Fruit fly (Drosophila melanogaster): ENCODE measurements around the gene mRpS14.

mRpS14 gene

dm6 chrX:19520888-19521287 is 40.9 kb upstream of the mRpS14 start:
- TF ChIP-seq CrebA (GFP tag; optimal IDR thresholded peaks at IDR 0.05; ENCODE audit: borderline replicate concordance), result no peak
- TF ChIP-seq Abd-B (GFP tag; optimal IDR thresholded peaks at IDR 0.05), result no peak
- TF ChIP-seq CG9705 (GFP tag; optimal IDR thresholded peaks at IDR 0.05), result no peak
- TF ChIP-seq Hnf4 (GFP tag; optimal IDR thresholded peaks at IDR 0.05), result no peak
- TF ChIP-seq OdsH (GFP tag; optimal IDR thresholded peaks at IDR 0.05), result no peak
- no peak for TF ChIP-seq woc (GFP tag; optimal IDR thresholded peaks at IDR 0.05)
- no peak for TF ChIP-seq CG32264 (GFP tag; optimal IDR thresholded peaks at IDR 0.05)
- TF ChIP-seq Dif (GFP tag; optimal IDR thresholded peaks at IDR 0.05; ENCODE audit: partially characterized antibody), result no peak
- no peak for TF ChIP-seq jim (GFP tag; optimal IDR thresholded peaks at IDR 0.05)
- no peak for TF ChIP-seq Myc (optimal IDR thresholded peaks at IDR 0.05)
- TF ChIP-seq Hr83 (GFP tag; optimal IDR thresholded peaks at IDR 0.05; ENCODE audit: poor library complexity, severe bottlenecking), result no peak
- TF ChIP-seq psq (GFP tag; optimal IDR thresholded peaks at IDR 0.05), result no peak
- TF ChIP-seq dsf (GFP tag; optimal IDR thresholded peaks at IDR 0.05; ENCODE audit: borderline replicate concordance), result no peak
- no peak for TF ChIP-seq dmrt93B (GFP tag; optimal IDR thresholded peaks at IDR 0.05)
- no peak for TF ChIP-seq tai (GFP tag; optimal IDR thresholded peaks at IDR 0.05)
- no peak for TF ChIP-seq usp (GFP tag; optimal IDR thresholded peaks at IDR 0.05)
- TF ChIP-seq Rel (GFP tag; optimal IDR thresholded peaks at IDR 0.05), result no peak
- TF ChIP-seq Rel (tag; optimal IDR thresholded peaks at IDR 0.05), result no peak
- TF ChIP-seq br (GFP tag; optimal IDR thresholded peaks at IDR 0.05), result no peak
- TF ChIP-seq pan (optimal IDR thresholded peaks at IDR 0.05), result no peak

- TF ChIP-seq foxo (GFP tag; optimal IDR thresholded peaks at IDR 0.05) (no peak), dmrt93B (GFP tag; optimal IDR thresholded peaks at IDR 0.05) (no peak), sv (GFP tag; optimal IDR thresholded peaks at IDR 0.05) (no peak), Dfd (GFP tag; optimal IDR thresholded peaks at IDR 0.05) (no peak), CrebA (GFP tag; optimal IDR thresholded peaks at IDR 0.05; ENCODE audit: borderline replicate concordance) (no peak), Jra (GFP tag; optimal IDR thresholded peaks at IDR 0.05) (no peak), jim (GFP tag; optimal IDR thresholded peaks at IDR 0.05) (no peak), Myc (optimal IDR thresholded peaks at IDR 0.05) (no peak), woc (GFP tag; optimal IDR thresholded peaks at IDR 0.05) (no peak), br (GFP tag; optimal IDR thresholded peaks at IDR 0.05) (no peak), ey (GFP tag; optimal IDR thresholded peaks at IDR 0.05) (no peak), Hr83 (GFP tag; optimal IDR thresholded peaks at IDR 0.05; ENCODE audit: poor library complexity, severe bottlenecking) (no peak), Hnf4 (GFP tag; optimal IDR thresholded peaks at IDR 0.05) (no peak), tai (GFP tag; optimal IDR thresholded peaks at IDR 0.05) (no peak), CG32264 (GFP tag; optimal IDR thresholded peaks at IDR 0.05) (no peak), psq (GFP tag; optimal IDR thresholded peaks at IDR 0.05) (no peak), h (GFP tag; optimal IDR thresholded peaks at IDR 0.05) (no peak), pan (optimal IDR thresholded peaks at IDR 0.05) (no peak), dsf (GFP tag; optimal IDR thresholded peaks at IDR 0.05; ENCODE audit: borderline replicate concordance) (no peak), Rel (GFP tag; optimal IDR thresholded peaks at IDR 0.05) (no peak), Rel (tag; optimal IDR thresholded peaks at IDR 0.05) (no peak)
Observed at dm6 chrX:19520376-19520775, 40.3 kb upstream of the mRpS14 start.

DNA sequence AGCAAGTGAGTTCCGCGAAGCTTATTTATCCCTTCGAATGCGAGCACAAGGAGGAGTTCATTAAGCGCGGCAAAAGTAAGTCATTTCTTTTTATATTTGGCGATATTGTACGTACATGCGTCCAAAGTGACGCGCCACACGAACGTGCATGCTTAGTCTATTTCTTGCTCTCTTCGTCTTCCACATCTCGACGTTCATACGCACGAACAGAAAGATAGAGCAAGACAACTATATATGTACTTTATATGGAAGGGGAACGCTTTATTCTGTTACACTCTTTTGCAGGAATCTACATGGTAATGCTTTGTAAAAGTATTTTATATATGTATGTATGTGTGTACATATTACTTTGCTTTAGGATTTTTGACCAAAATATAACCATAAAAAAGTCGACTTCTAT is 30.2 kb upstream of the mRpS14 start:
- TF ChIP-seq Abd-B (GFP tag; optimal IDR thresholded peaks at IDR 0.05) (no peak), Myc (optimal IDR thresholded peaks at IDR 0.05) (no peak), dsf (GFP tag; optimal IDR thresholded peaks at IDR 0.05; ENCODE audit: borderline replicate concordance) (no peak), fru (GFP tag; optimal IDR thresholded peaks at IDR 0.05) (no peak)

DNA sequence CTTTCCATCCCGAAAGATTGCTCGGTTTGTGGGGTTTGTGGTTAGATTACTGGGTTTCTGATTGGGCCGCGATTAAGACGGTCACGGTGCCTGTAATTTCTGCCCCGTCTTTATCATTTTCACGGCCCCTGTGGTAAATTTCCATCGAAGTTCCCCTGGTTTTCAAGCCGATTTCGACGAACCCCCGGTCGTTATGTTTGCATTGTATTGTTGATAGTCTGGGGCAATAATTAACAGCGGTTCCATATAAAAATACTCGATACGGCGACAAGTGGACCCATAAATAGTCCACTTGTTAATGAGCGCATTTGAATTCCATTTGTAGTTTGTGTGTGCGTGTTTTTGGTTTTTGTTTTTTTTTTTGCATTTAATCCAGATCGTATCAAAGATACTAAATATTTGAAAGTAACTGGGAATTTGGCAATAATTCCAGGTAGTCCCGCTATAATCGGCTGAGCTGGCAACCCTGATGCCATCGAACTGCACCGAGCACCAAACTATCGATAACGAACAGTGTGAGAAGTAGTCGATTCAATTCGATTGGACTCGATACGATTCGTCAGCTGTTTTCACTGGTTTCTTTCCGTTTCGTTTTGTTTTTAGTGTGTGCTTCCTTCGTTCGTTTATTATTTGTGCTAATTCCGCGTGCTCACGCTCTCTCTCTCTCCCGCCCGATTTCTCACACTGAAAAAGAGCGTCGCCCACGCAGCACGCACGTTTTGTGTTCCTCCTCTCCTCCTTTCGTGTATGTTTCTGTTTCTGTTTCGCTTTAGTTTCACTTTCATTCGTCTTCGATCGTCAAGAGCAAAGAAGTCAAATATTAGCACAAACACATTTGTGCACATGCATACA is 25.5 kb upstream of the mRpS14 start:
- TF ChIP-seq Jra (GFP tag; optimal IDR thresholded peaks at IDR 0.05), result no peak
- TF ChIP-seq Hr78 (GFP tag; optimal IDR thresholded peaks at IDR 0.05), result no peak
- peak in 1 of 2 experiments; percentile 51 for TF ChIP-seq foxo (GFP tag; optimal IDR thresholded peaks at IDR 0.05)
- peak; percentile 4 for TF ChIP-seq OdsH (GFP tag; optimal IDR thresholded peaks at IDR 0.05)
- TF ChIP-seq psq (GFP tag; optimal IDR thresholded peaks at IDR 0.05), result peak; percentile 93
- TF ChIP-seq Myc (optimal IDR thresholded peaks at IDR 0.05), result no peak
- TF ChIP-seq h (GFP tag; optimal IDR thresholded peaks at IDR 0.05), result peak; percentile 39
- TF ChIP-seq fru (GFP tag; optimal IDR thresholded peaks at IDR 0.05), result peak; percentile 46
- TF ChIP-seq sv (GFP tag; optimal IDR thresholded peaks at IDR 0.05), result peak; percentile 22
- peak; percentile 29 for TF ChIP-seq ey (GFP tag; optimal IDR thresholded peaks at IDR 0.05)
- no peak for TF ChIP-seq Hnf4 (GFP tag; optimal IDR thresholded peaks at IDR 0.05)
- no peak for TF ChIP-seq Dif (GFP tag; optimal IDR thresholded peaks at IDR 0.05; ENCODE audit: partially characterized antibody)
- no peak for TF ChIP-seq Rel (GFP tag; optimal IDR thresholded peaks at IDR 0.05)
- TF ChIP-seq Rel (tag; optimal IDR thresholded peaks at IDR 0.05), result peak; percentile 77
- no peak for TF ChIP-seq Abd-B (GFP tag; optimal IDR thresholded peaks at IDR 0.05)
- TF ChIP-seq br (GFP tag; optimal IDR thresholded peaks at IDR 0.05), result peak; percentile 12
- TF ChIP-seq rgr (GFP tag; optimal IDR thresholded peaks at IDR 0.05), result peak; percentile 37
- no peak for TF ChIP-seq Dfd (GFP tag; optimal IDR thresholded peaks at IDR 0.05)

All from whole organism, wandering third instar larva.